Fruit fly (Drosophila melanogaster) whole organism, embryonic: Measurements from ENCODE around the gene CG12310.

Experiments
- Atf3 ChIP-seq: fragments of 200-800 bp; sonication (Bioruptor generic); optimal IDR thresholded peaks from 3 replicates; lab custom pipeline; 2016; ENCODE audit warnings: missing biosample characterization, missing genetic modification characterization
- B-H2 ChIP-seq: fragments of 200-800 bp; sonication (Bioruptor generic); optimal IDR thresholded peaks from 2 replicates; lab custom pipeline; 2018; ENCODE audit warnings: missing biosample characterization, mild to moderate bottlenecking, missing genetic modification characterization
- CG10267 ChIP-seq: fragments of 200-800 bp; sonication (Bioruptor generic); optimal IDR thresholded peaks from 2 replicates; lab custom pipeline; 2018; ENCODE audit warnings: missing biosample characterization, mild to moderate bottlenecking, missing genetic modification characterization, moderate library complexity
- CG10979 ChIP-seq: fragments of 200-800 bp; sonication (Bioruptor generic); optimal IDR thresholded peaks from 2 replicates; lab custom pipeline; 2018; ENCODE audit warnings: missing biosample characterization, mild to moderate bottlenecking, missing genetic modification characterization, moderate library complexity
- CG12299 ChIP-seq: fragments of 200-800 bp; sonication (Bioruptor generic); optimal IDR thresholded peaks from 2 replicates; lab custom pipeline; 2018; ENCODE audit warnings: missing biosample characterization, mild to moderate bottlenecking, missing genetic modification characterization
- CG13424 ChIP-seq: fragments of 200-800 bp; sonication (Bioruptor generic); optimal IDR thresholded peaks from 2 replicates; lab custom pipeline; 2019; ENCODE audit warnings: missing biosample characterization, mild to moderate bottlenecking, missing genetic modification characterization, moderate library complexity
- CG15479 ChIP-seq: fragments of 200-800 bp; sonication (Bioruptor generic); optimal IDR thresholded peaks from 3 replicates; lab custom pipeline; 2019; ENCODE audit warnings: missing biosample characterization, mild to moderate bottlenecking, missing genetic modification characterization, moderate library complexity
- CG16779 ChIP-seq: fragments of 200-800 bp; sonication (Bioruptor generic); IDR thresholded peaks from 2 replicates; pipeline ENCODE4 v1.3.6; 2022; ENCODE audit warnings: missing biosample characterization, missing genetic modification characterization
- CG1832 ChIP-seq: fragments of 200-800 bp; sonication (Bioruptor generic); optimal IDR thresholded peaks from 2 replicates; lab custom pipeline; 2017; ENCODE audit warnings: missing biosample characterization, mild to moderate bottlenecking, missing genetic modification characterization, inconsistent platforms
- CG18619 ChIP-seq: fragments of 200-800 bp; sonication (Bioruptor generic); optimal IDR thresholded peaks from 3 replicates; lab custom pipeline; 2017; ENCODE audit warnings: missing biosample characterization, mild to moderate bottlenecking, missing genetic modification characterization
- CG34376 ChIP-seq: fragments of 200-800 bp; sonication (Bioruptor generic); optimal IDR thresholded peaks from 2 replicates; lab custom pipeline; 2018; ENCODE audit warnings: missing biosample characterization, mild to moderate bottlenecking, missing genetic modification characterization
- CG5180 ChIP-seq: fragments of 200-800 bp; sonication (Bioruptor generic); optimal IDR thresholded peaks from 3 replicates; lab custom pipeline; 2017; ENCODE audit warnings: missing biosample characterization, missing genetic modification characterization, mild to moderate bottlenecking, moderate library complexity, missing genetic modification reagents
- CG5953 ChIP-seq: fragments of 200-800 bp; sonication (Bioruptor generic); IDR thresholded peaks from 2 replicates; pipeline ENCODE4 v1.3.6; 2022; ENCODE audit warnings: missing biosample characterization, missing genetic modification characterization
- CG6791 ChIP-seq: fragments of 200-800 bp; sonication (Bioruptor generic); IDR thresholded peaks from 3 replicates; pipeline ENCODE4 v1.3.6; 2022; ENCODE audit warnings: missing biosample characterization, missing genetic modification characterization; ENCODE audit not compliant: partially characterized antibody
- CG8765 ChIP-seq: fragments of 200-800 bp; sonication (Bioruptor generic); IDR thresholded peaks from 2 replicates; pipeline ENCODE4 v1.3.6; 2022; ENCODE audit warnings: missing biosample characterization, missing genetic modification characterization
- CG9437 ChIP-seq: fragments of 200-800 bp; sonication (Bioruptor generic); optimal IDR thresholded peaks from 2 replicates; lab custom pipeline; 2018; ENCODE audit warnings: missing biosample characterization, mild to moderate bottlenecking, missing genetic modification characterization
- CoRest ChIP-seq: fragments of 200-800 bp; sonication (Bioruptor generic); optimal IDR thresholded peaks from 3 replicates; lab custom pipeline; 2018; ENCODE audit warnings: missing biosample characterization, mild to moderate bottlenecking, missing genetic modification characterization, moderate library complexity
- CrebB ChIP-seq: fragments of 200-800 bp; sonication (Bioruptor generic); optimal IDR thresholded peaks from 3 replicates; lab custom pipeline; 2018; ENCODE audit warnings: missing biosample characterization, mild to moderate bottlenecking, missing genetic modification characterization
- D ChIP-seq, 2 experiments: fragments of 200-800 bp in 1 of 2; fragments of >200 bp in 1 of 2; sonication (Bioruptor generic) in 1 of 2; optimal IDR thresholded peaks; 2 replicates in 1 of 2; 3 replicates in 1 of 2; lab custom pipeline; 2017; ENCODE audit warnings: mild to moderate bottlenecking in 1 of 2, missing biosample characterization in 1 of 2, missing genetic modification characterization in 1 of 2, missing genetic modification reagents in 1 of 2
- D19A ChIP-seq: fragments of 200-800 bp; optimal IDR thresholded peaks from 3 replicates; lab custom pipeline; 2019; ENCODE audit warnings: missing biosample characterization, mild to moderate bottlenecking, missing genetic modification characterization, moderate library complexity
- Dek ChIP-seq: fragments of 200-800 bp; sonication (Bioruptor generic); optimal IDR thresholded peaks from 3 replicates; lab custom pipeline; 2019; ENCODE audit warnings: missing biosample characterization, mild to moderate bottlenecking, missing genetic modification characterization, moderate library complexity
- Eip74EF ChIP-seq, 2 experiments: fragments of 200-800 bp in 1 of 2; fragments of >200 bp in 1 of 2; sonication (Bioruptor generic) in 1 of 2; optimal IDR thresholded peaks; 2 replicates each; lab custom pipeline; 2017 to 2019; ENCODE audit warnings: missing biosample characterization in 2 of 2, missing genetic modification characterization in 2 of 2, mild to moderate bottlenecking in 1 of 2, moderate library complexity in 1 of 2
- Hmr ChIP-seq: fragments of 200-800 bp; sonication (Bioruptor generic); optimal IDR thresholded peaks from 3 replicates; lab custom pipeline; 2017; ENCODE audit warnings: mild to moderate bottlenecking, missing biosample characterization, missing genetic modification reagents, missing genetic modification characterization
- Med ChIP-seq: fragments of 200-800 bp; sonication (Bioruptor generic); peaks from one replicate; lab custom pipeline; 2016; ENCODE audit warnings: missing biosample characterization, missing genetic modification characterization, mild to moderate bottlenecking, inconsistent platforms, moderate library complexity
- NC2β ChIP-seq: fragments of 200-800 bp; sonication (Bioruptor generic); optimal IDR thresholded peaks from 2 replicates; lab custom pipeline; 2016; ENCODE audit warnings: missing biosample characterization, missing genetic modification characterization
- Nf-YB ChIP-seq: fragments of 200-800 bp; sonication (Bioruptor generic); optimal IDR thresholded peaks from 3 replicates; lab custom pipeline; 2019; ENCODE audit warnings: missing biosample characterization, mild to moderate bottlenecking, missing genetic modification characterization, moderate library complexity
- Nf-YC ChIP-seq: fragments of 200-800 bp; optimal IDR thresholded peaks from 3 replicates; lab custom pipeline; 2019; ENCODE audit warnings: missing biosample characterization, mild to moderate bottlenecking, missing genetic modification characterization, moderate library complexity
- NfI ChIP-seq: fragments of 200-800 bp; sonication (Bioruptor generic); optimal IDR thresholded peaks from 3 replicates; lab custom pipeline; 2018; ENCODE audit warnings: missing biosample characterization, mild to moderate bottlenecking, missing genetic modification characterization, moderate library complexity
- Sox100B ChIP-seq: fragments of 200-800 bp; sonication (Bioruptor generic); optimal IDR thresholded peaks from 3 replicates; lab custom pipeline; 2018; ENCODE audit warnings: missing biosample characterization, mild to moderate bottlenecking, missing genetic modification characterization
- Xrp1 ChIP-seq: fragments of 200-800 bp; sonication (Bioruptor generic); IDR thresholded peaks from 2 replicates; pipeline ENCODE4 v1.3.6; 2022; ENCODE audit warnings: missing biosample characterization, missing genetic modification characterization
- abd-A ChIP-seq: fragments of 200-800 bp; sonication (Bioruptor generic); optimal IDR thresholded peaks from 3 replicates; lab custom pipeline; 2019; ENCODE audit warnings: missing biosample characterization, mild to moderate bottlenecking, missing genetic modification characterization, moderate library complexity
- ap ChIP-seq: fragments of 200-800 bp; sonication (Bioruptor generic); IDR thresholded peaks from 2 replicates; pipeline ENCODE4 v1.3.6; 2022; ENCODE audit warnings: missing biosample characterization, missing genetic modification characterization
- az2 ChIP-seq: fragments of 200-800 bp; sonication (Bioruptor generic); optimal IDR thresholded peaks from 3 replicates; lab custom pipeline; 2016; ENCODE audit warnings: missing biosample characterization, missing genetic modification characterization
- bcd ChIP-seq: fragments of 200-800 bp; sonication (Bioruptor generic); optimal IDR thresholded peaks from 2 replicates; lab custom pipeline; 2017; ENCODE audit warnings: missing biosample characterization, mild to moderate bottlenecking, missing genetic modification characterization
- btn ChIP-seq: fragments of 200-800 bp; sonication (Bioruptor generic); optimal IDR thresholded peaks from 2 replicates; lab custom pipeline; 2016; ENCODE audit warnings: missing biosample characterization, missing genetic modification characterization
- caup ChIP-seq: fragments of 200-800 bp; sonication (Bioruptor generic); optimal IDR thresholded peaks from 3 replicates; lab custom pipeline; 2017; ENCODE audit warnings: missing biosample characterization, mild to moderate bottlenecking, missing genetic modification characterization, moderate library complexity; ENCODE audit not compliant: severe bottlenecking
- chinmo ChIP-seq: fragments of 200-800 bp; sonication (Bioruptor generic); IDR thresholded peaks from 4 replicates; pipeline ENCODE4 v1.3.6; 2022; ENCODE audit warnings: missing biosample characterization, missing genetic modification characterization; ENCODE audit not compliant: partially characterized antibody
- exex ChIP-seq: fragments of 200-800 bp; sonication (Bioruptor generic); optimal IDR thresholded peaks from 4 replicates; lab custom pipeline; 2018; ENCODE audit warnings: missing biosample characterization, mild to moderate bottlenecking, missing genetic modification characterization, moderate library complexity
- lov ChIP-seq, 2 experiments: fragments of 200-800 bp in 1 of 2; fragments of >200 bp in 1 of 2; sonication (Bioruptor generic) in 1 of 2; IDR thresholded peaks in 1 of 2; optimal IDR thresholded peaks in 1 of 2; 2 replicates in 1 of 2; 3 replicates in 1 of 2; pipeline versions ENCODE4 v1.3.6 to Lab custom; 2017 to 2022; ENCODE audit warnings: missing biosample characterization in 1 of 2, missing genetic modification characterization in 1 of 2
- pho ChIP-seq: fragments of 200-800 bp; sonication (Bioruptor generic); optimal IDR thresholded peaks from 2 replicates; lab custom pipeline; 2016; ENCODE audit warnings: missing biosample characterization, missing genetic modification characterization
- phol ChIP-seq: fragments of 200-800 bp; sonication (Bioruptor generic); optimal IDR thresholded peaks from 3 replicates; lab custom pipeline; 2018; ENCODE audit warnings: missing biosample characterization, mild to moderate bottlenecking, missing genetic modification characterization, moderate library complexity
- psq ChIP-seq: fragments of 200-800 bp; sonication (Bioruptor generic); optimal IDR thresholded peaks from 2 replicates; lab custom pipeline; 2017; ENCODE audit warnings: missing biosample characterization, missing genetic modification characterization
- row ChIP-seq: fragments of 200-800 bp; sonication (Bioruptor generic); IDR thresholded peaks from 3 replicates; pipeline ENCODE4 v1.3.6; 2022; ENCODE audit warnings: missing biosample characterization, missing genetic modification characterization
- run ChIP-seq: fragments of 200-800 bp; sonication (Bioruptor generic); optimal IDR thresholded peaks from 3 replicates; lab custom pipeline; 2018; ENCODE audit warnings: missing biosample characterization, mild to moderate bottlenecking, missing genetic modification characterization
- sr ChIP-seq: fragments of 200-800 bp; sonication (Bioruptor generic); IDR thresholded peaks from 3 replicates; pipeline ENCODE4 v1.3.6; 2022; ENCODE audit warnings: missing biosample characterization, missing genetic modification characterization
- twi ChIP-seq: fragments of 200-800 bp; optimal IDR thresholded peaks from 2 replicates; lab custom pipeline; 2019; ENCODE audit warnings: missing biosample characterization, mild to moderate bottlenecking, missing genetic modification characterization, moderate library complexity
- unc-4 ChIP-seq: fragments of 200-800 bp; sonication (Bioruptor generic); IDR thresholded peaks from 2 replicates; pipeline ENCODE4 v1.3.6; 2022; ENCODE audit warnings: missing biosample characterization, missing genetic modification characterization; ENCODE audit not compliant: partially characterized antibody
- unpg ChIP-seq: fragments of 200-800 bp; sonication (Bioruptor generic); optimal IDR thresholded peaks from 3 replicates; lab custom pipeline; 2018; ENCODE audit warnings: missing biosample characterization, mild to moderate bottlenecking, missing genetic modification characterization, moderate library complexity
- wdn ChIP-seq: fragments of 200-800 bp; sonication (Bioruptor generic); IDR thresholded peaks from 2 replicates; pipeline ENCODE4 v1.3.6; 2022; ENCODE audit warnings: missing biosample characterization, missing genetic modification characterization

The CG12310 gene

dm6 chr3L:15034061-15034713 is 16.4 kb downstream of the CG12310 start (continued):
- TF ChIP-seq Nf-YB (peak; percentile 36), CG18619 (peak; percentile 48), az2 (GFP tag; lab: Kevin White, UChicago) (peak; percentile 2), phol (tag; lab: Kevin White, UChicago) (peak; percentile 40), row (GFP tag; lab: Robert Waterston, UW) (peak; percentile 53), D19A (peak; percentile 32), Hmr (peak; percentile 64), wdn (0 out of 2 replicates have a peak, but pooled peaks have one; percentile 29), Sox100B (GFP tag; lab: Kevin White, UChicago) (peak; percentile 64), CoRest (tag; lab: Kevin White, UChicago) (peak; percentile 53), NC2β (GFP tag; lab: Kevin White, UChicago) (no peak), CG8765 (GFP tag; lab: Robert Waterston, UW) (no peak), CG10267 (tag; lab: Kevin White, UChicago) (peak; percentile 44), abd-A (tag; lab: Kevin White, UChicago) (peak; percentile 34), exex (tag; lab: Kevin White, UChicago) (peak; percentile 3), Atf3 (no peak), bcd (peak; percentile 49), Xrp1 (GFP tag; lab: Robert Waterston, UW) (no peak), CG9437 (GFP tag; lab: Kevin White, UChicago) (peak; percentile 40), ap (no peak), CrebB (tag; lab: Kevin White, UChicago) (no peak), btn (GFP tag; lab: Kevin White, UChicago) (no peak), Med (GFP tag; lab: Kevin White, UChicago) (peak; percentile 56), CG13424 (peak; percentile 55), lov (optimal IDR thresholded peaks at IDR 0.05; lab: Kevin White, UChicago) (no peak), lov (GFP tag; IDR thresholded peaks at IDR 0.05; lab: Robert Waterston, UW) (no peak), Nf-YC (tag; lab: Kevin White, UChicago) (peak; percentile 30), caup (GFP tag; lab: Kevin White, UChicago) (peak; percentile 48), CG6791 (no peak), sr (GFP tag; lab: Robert Waterston, UW) (no peak), NfI (GFP tag; lab: Kevin White, UChicago) (peak; percentile 36), CG16779 (no peak), Dek (tag; lab: Kevin White, UChicago) (peak; percentile 26), CG34376 (GFP tag; lab: Kevin White, UChicago) (peak; percentile 27), Eip74EF (GFP tag; optimal IDR thresholded peaks at IDR 0.05; lab: Kevin White, UChicago) (peak in 1 of 2 experiments; percentile 30), CG12299 (tag; lab: Kevin White, UChicago) (peak; percentile 24), B-H2 (GFP tag; lab: Kevin White, UChicago) (peak; percentile 37), CG10979 (tag; lab: Kevin White, UChicago) (no peak)

DNA sequence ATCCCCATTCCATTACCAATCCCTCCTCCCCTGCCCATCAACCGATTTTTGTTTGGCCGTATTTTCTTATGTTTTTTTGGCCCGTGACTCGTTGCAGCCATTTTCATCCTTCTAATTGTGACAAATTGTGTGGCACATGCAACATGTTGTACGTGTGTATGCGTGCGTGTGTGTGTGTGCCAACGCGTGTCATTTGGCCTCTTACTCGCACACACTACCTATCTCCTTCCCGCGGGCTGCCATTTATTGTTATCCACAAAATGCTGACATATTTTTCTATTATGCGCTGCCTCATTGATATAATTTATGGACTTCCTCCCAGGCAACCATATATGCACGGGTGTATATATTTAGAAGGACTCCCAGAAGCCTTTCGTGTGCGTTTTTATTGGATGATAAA is 18.8 kb downstream of the CG12310 start:
- TF ChIP-seq CG15479: peak; percentile 43
- no peak for TF ChIP-seq run (tag; lab: Kevin White, UChicago)
- TF ChIP-seq CG1832 (GFP tag; lab: Kevin White, UChicago): peak; percentile 4
- no peak for TF ChIP-seq CG5953 (GFP tag; lab: Robert Waterston, UW)
- TF ChIP-seq D (optimal IDR thresholded peaks at IDR 0.05; lab: Kevin White, UChicago): peak; percentile 80
- TF ChIP-seq D (GFP tag; optimal IDR thresholded peaks at IDR 0.05; lab: Kevin White, UChicago): no peak
- TF ChIP-seq twi (tag; lab: Kevin White, UChicago): peak; percentile 68
- TF ChIP-seq chinmo (GFP tag; lab: Robert Waterston, UW): no peak
- no peak for TF ChIP-seq pho (GFP tag; lab: Kevin White, UChicago)
- TF ChIP-seq psq (GFP tag; lab: Kevin White, UChicago): no peak
- TF ChIP-seq unc-4 (GFP tag; lab: Robert Waterston, UW): no peak
- TF ChIP-seq CG5180 (GFP tag; lab: Kevin White, UChicago): peak; percentile 41
- TF ChIP-seq unpg (GFP tag; lab: Kevin White, UChicago): no peak
